Worm (Caenorhabditis elegans): ENCODE data around the gene glr-8.

glr-8 gene

DNA sequence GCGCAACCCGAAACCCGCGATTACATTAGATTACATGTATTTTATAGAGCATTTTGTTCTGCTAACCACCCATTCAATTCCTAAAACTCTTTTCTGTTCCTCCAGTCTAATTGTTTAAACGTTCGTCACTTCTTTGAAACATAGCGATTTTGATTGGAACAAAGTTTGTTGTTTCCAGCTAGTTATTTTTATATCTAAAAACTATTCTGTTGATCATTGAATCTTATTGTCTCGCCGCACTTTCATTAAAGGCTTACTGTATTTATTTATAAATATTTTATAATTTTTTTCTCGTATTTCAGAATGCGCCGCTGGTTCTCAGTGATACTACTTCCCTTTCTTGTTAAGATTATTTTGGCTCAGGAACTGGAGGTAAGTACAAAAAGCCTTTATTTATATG, 36.9 kb downstream of the glr-8 start, which contains the start of gene T14E8.2:
T14E8.2 (plus strand) TSS at position 301 of the 400 bp plus-strand sequence.
- TF ChIP-seq Y55F3AM.14 (GFP tag; optimal IDR thresholded peaks at IDR 0.05) (no peak), elt-1 (tag; optimal IDR thresholded peaks at IDR 0.05) (no peak), lin-13 (GFP tag; optimal IDR thresholded peaks at IDR 0.05) (no peak), ztf-4 (tag; optimal IDR thresholded peaks at IDR 0.05) (no peak), lin-11 (tag; optimal IDR thresholded peaks at IDR 0.05) (no peak), C34F6.9 (tag; optimal IDR thresholded peaks at IDR 0.05) (no peak), lsy-2 (tag; optimal IDR thresholded peaks at IDR 0.05) (no peak), ceh-16 (tag; optimal IDR thresholded peaks at IDR 0.05) (no peak), ceh-82 (tag; optimal IDR thresholded peaks at IDR 0.05) (no peak), skn-1 (tag; optimal IDR thresholded peaks at IDR 0.05) (no peak), gmeb-1 (tag; optimal IDR thresholded peaks at IDR 0.05) (no peak), nhr-23 (tag; optimal IDR thresholded peaks at IDR 0.05) (no peak), unc-39 (tag; optimal IDR thresholded peaks at IDR 0.05) (no peak)

- TF ChIP-seq snpc-4 (tag; optimal IDR thresholded peaks at IDR 0.05) (no peak), unc-62 (GFP tag; optimal IDR thresholded peaks at IDR 0.05) (no peak), nhr-11 (tag; optimal IDR thresholded peaks at IDR 0.05) (no peak), egl-27 (tag; optimal IDR thresholded peaks at IDR 0.05) (no peak), nhr-21 (tag; optimal IDR thresholded peaks at IDR 0.05) (no peak), sma-3 (GFP tag; optimal IDR thresholded peaks at IDR 0.05) (no peak), peb-1 (tag; optimal IDR thresholded peaks at IDR 0.05) (no peak), alr-1 (tag; optimal IDR thresholded peaks at IDR 0.05) (no peak), sma-9 (GFP tag; optimal IDR thresholded peaks at IDR 0.05) (no peak), sma-9 (tag; optimal IDR thresholded peaks at IDR 0.05) (no peak), nhr-237 (tag; optimal IDR thresholded peaks at IDR 0.05) (no peak), ZK546.5 (tag; optimal IDR thresholded peaks at IDR 0.05) (no peak), elt-3 (tag; optimal IDR thresholded peaks at IDR 0.05) (no peak), blmp-1 (tag; optimal IDR thresholded peaks at IDR 0.05; ENCODE audit: insufficient read depth) (no peak), unc-39 (tag; optimal IDR thresholded peaks at IDR 0.05) (no peak), mdl-1 (tag; optimal IDR thresholded peaks at IDR 0.05) (no peak), lin-13 (GFP tag; optimal IDR thresholded peaks at IDR 0.05) (no peak)
Measured at ce11 chrX:6543665-6544064, 37.9 kb downstream of the glr-8 start.

- TF ChIP-seq nhr-129 (tag; optimal IDR thresholded peaks at IDR 0.05): peak; percentile 43
- TF ChIP-seq lsy-2 (tag; optimal IDR thresholded peaks at IDR 0.05): no peak
- TF ChIP-seq mab-5 (tag; optimal IDR thresholded peaks at IDR 0.05): no peak
- TF ChIP-seq C34F6.9 (tag; optimal IDR thresholded peaks at IDR 0.05): peak; percentile 30
- peak; percentile 4 for TF ChIP-seq blmp-1 (tag; optimal IDR thresholded peaks at IDR 0.05; ENCODE audit: insufficient read depth)
Measured at ce11 chrX:6551073-6551652, 45.4 kb downstream of the glr-8 start.

DNA sequence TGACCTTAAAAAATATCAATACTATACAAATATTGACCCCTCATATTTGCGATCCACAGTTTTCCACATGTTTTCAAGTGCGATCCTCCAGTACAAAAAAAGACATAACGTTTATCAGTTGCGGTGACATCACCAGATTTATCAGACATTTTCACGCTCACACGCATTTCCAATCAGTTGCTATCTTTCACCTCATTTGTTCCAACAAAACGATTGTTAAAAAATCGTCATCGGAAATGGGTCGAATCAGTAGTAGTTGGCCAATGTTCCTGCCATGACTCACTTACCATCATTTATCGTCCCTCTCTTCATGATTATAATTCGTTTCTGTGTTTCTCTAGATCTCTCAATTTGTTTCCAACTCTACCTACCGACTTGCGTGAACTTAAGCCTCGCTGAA, 45.9 kb downstream of the glr-8 start:
- peak; percentile 41 for TF ChIP-seq crh-2 (tag; optimal IDR thresholded peaks at IDR 0.05)
- TF ChIP-seq nhr-23 (tag; optimal IDR thresholded peaks at IDR 0.05): no peak
- TF ChIP-seq nhr-12 (tag; optimal IDR thresholded peaks at IDR 0.05): no peak
- no peak for TF ChIP-seq nhr-77 (tag; optimal IDR thresholded peaks at IDR 0.05)
- no peak for TF ChIP-seq ztf-4 (tag; optimal IDR thresholded peaks at IDR 0.05)
- TF ChIP-seq egl-27 (tag; optimal IDR thresholded peaks at IDR 0.05): no peak
- peak; percentile 39 for TF ChIP-seq sma-3 (GFP tag; optimal IDR thresholded peaks at IDR 0.05)
- no peak for TF ChIP-seq F13H6.1 (tag; optimal IDR thresholded peaks at IDR 0.05)
- no peak for TF ChIP-seq zag-1 (tag; optimal IDR thresholded peaks at IDR 0.05)
- TF ChIP-seq sma-9 (GFP tag; optimal IDR thresholded peaks at IDR 0.05): peak; percentile 57
- no peak for TF ChIP-seq sma-9 (tag; optimal IDR thresholded peaks at IDR 0.05)
- TF ChIP-seq mdl-1 (tag; optimal IDR thresholded peaks at IDR 0.05): no peak
- TF ChIP-seq blmp-1 (tag; optimal IDR thresholded peaks at IDR 0.05; ENCODE audit: insufficient read depth): no peak
- no peak for TF ChIP-seq elt-1 (tag; optimal IDR thresholded peaks at IDR 0.05)
- no peak for TF ChIP-seq peb-1 (tag; optimal IDR thresholded peaks at IDR 0.05)
- TF ChIP-seq fos-1 (tag; optimal IDR thresholded peaks at IDR 0.05): peak; percentile 81
- no peak for TF ChIP-seq lin-13 (GFP tag; optimal IDR thresholded peaks at IDR 0.05)
- TF ChIP-seq nhr-129 (tag; optimal IDR thresholded peaks at IDR 0.05): peak; percentile 3

Measured in whole organism, L2 larva.